Fruit fly (Drosophila melanogaster) whole organism, embryonic: ENCODE data around the gene CG7006.

Source experiments
- Blimp-1 ChIP-seq: fragments of 200-800 bp; sonication (Bioruptor generic); optimal IDR thresholded peaks from 3 replicates; lab custom pipeline; 2018; ENCODE audit warnings: missing biosample characterization, missing genetic modification characterization, mild to moderate bottlenecking, moderate library complexity, missing genetic modification reagents
- BtbVII ChIP-seq: fragments of 200-800 bp; sonication (Bioruptor generic); optimal IDR thresholded peaks from 3 replicates; lab custom pipeline; 2017; ENCODE audit warnings: missing biosample characterization, mild to moderate bottlenecking, missing genetic modification characterization
- CG10959 ChIP-seq: fragments of 200-800 bp; sonication (Bioruptor generic); IDR thresholded peaks from 2 replicates; pipeline ENCODE4 v1.3.6; 2022; ENCODE audit warnings: missing biosample characterization, missing genetic modification characterization
- CG10979 ChIP-seq: fragments of 200-800 bp; sonication (Bioruptor generic); optimal IDR thresholded peaks from 2 replicates; lab custom pipeline; 2018; ENCODE audit warnings: missing biosample characterization, mild to moderate bottlenecking, missing genetic modification characterization, moderate library complexity
- CG11695 ChIP-seq: fragments of 200-800 bp; sonication (Bioruptor generic); IDR thresholded peaks from 3 replicates; pipeline ENCODE4 v1.3.6; 2022; ENCODE audit warnings: missing biosample characterization, missing genetic modification characterization
- CG12219 ChIP-seq: fragments of 200-800 bp; sonication (Bioruptor generic); optimal IDR thresholded peaks from 3 replicates; lab custom pipeline; 2018; ENCODE audit warnings: missing biosample characterization, mild to moderate bottlenecking, missing genetic modification characterization
- CG12659 ChIP-seq: fragments of 200-800 bp; sonication (Bioruptor generic); optimal IDR thresholded peaks from 3 replicates; lab custom pipeline; 2017; ENCODE audit warnings: mild to moderate bottlenecking, missing biosample characterization, missing genetic modification reagents, missing genetic modification characterization
- CG14965 ChIP-seq: fragments of 200-800 bp; sonication (Bioruptor generic); optimal IDR thresholded peaks from 2 replicates; lab custom pipeline; 2016; ENCODE audit warnings: missing biosample characterization, missing genetic modification characterization, borderline replicate concordance
- CG15269 ChIP-seq: fragments of 200-800 bp; sonication (Bioruptor generic); optimal IDR thresholded peaks from 2 replicates; lab custom pipeline; 2018; ENCODE audit warnings: missing biosample characterization, mild to moderate bottlenecking, missing genetic modification characterization, moderate library complexity
- CG15514 ChIP-seq: fragments of 200-800 bp; sonication (Bioruptor generic); optimal IDR thresholded peaks from 3 replicates; lab custom pipeline; 2017; ENCODE audit warnings: missing biosample characterization, missing genetic modification characterization, mild to moderate bottlenecking, moderate library complexity, missing genetic modification reagents
- CG15601 ChIP-seq: fragments of 200-800 bp; sonication (Bioruptor generic); optimal IDR thresholded peaks from 3 replicates; lab custom pipeline; 2019; ENCODE audit warnings: missing biosample characterization, mild to moderate bottlenecking, missing genetic modification characterization, moderate library complexity
- CG18476 ChIP-seq: fragments of 200-800 bp; sonication (Bioruptor generic); optimal IDR thresholded peaks from 2 replicates; lab custom pipeline; 2016; ENCODE audit warnings: missing biosample characterization, mild to moderate bottlenecking, missing genetic modification characterization
- CG2129 ChIP-seq: fragments of 200-800 bp; sonication (Bioruptor generic); IDR thresholded peaks from 2 replicates; pipeline ENCODE4 v1.3.6; 2022; ENCODE audit warnings: missing biosample characterization, missing genetic modification characterization; ENCODE audit not compliant: partially characterized antibody
- CG2678 ChIP-seq: fragments of 200-800 bp; sonication (Bioruptor generic); optimal IDR thresholded peaks from 3 replicates; lab custom pipeline; 2019; ENCODE audit warnings: missing biosample characterization, mild to moderate bottlenecking, missing genetic modification characterization, moderate library complexity
- CG5953 ChIP-seq: fragments of 200-800 bp; sonication (Bioruptor generic); IDR thresholded peaks from 2 replicates; pipeline ENCODE4 v1.3.6; 2022; ENCODE audit warnings: missing biosample characterization, missing genetic modification characterization
- CG6683 ChIP-seq: fragments of 200-800 bp; sonication (Bioruptor generic); optimal IDR thresholded peaks from 2 replicates; lab custom pipeline; 2017; ENCODE audit warnings: missing biosample characterization, mild to moderate bottlenecking, missing genetic modification characterization, missing genetic modification reagents
- CG6765 ChIP-seq: fragments of 200-800 bp; sonication (Bioruptor generic); optimal IDR thresholded peaks from 3 replicates; lab custom pipeline; 2017; ENCODE audit warnings: missing biosample characterization, mild to moderate bottlenecking, missing genetic modification characterization
- CG7556 ChIP-seq: fragments of 200-800 bp; sonication (Bioruptor generic); optimal IDR thresholded peaks from 2 replicates; lab custom pipeline; 2017; ENCODE audit warnings: missing biosample characterization, mild to moderate bottlenecking, missing genetic modification characterization
- CG7987 ChIP-seq: fragments of 200-800 bp; sonication (Bioruptor generic); optimal IDR thresholded peaks from 2 replicates; lab custom pipeline; 2018; ENCODE audit warnings: missing biosample characterization, mild to moderate bottlenecking, missing genetic modification characterization, moderate library complexity
- CoRest ChIP-seq: fragments of 200-800 bp; sonication (Bioruptor generic); optimal IDR thresholded peaks from 3 replicates; lab custom pipeline; 2018; ENCODE audit warnings: missing biosample characterization, mild to moderate bottlenecking, missing genetic modification characterization, moderate library complexity
- D19A ChIP-seq: fragments of 200-800 bp; optimal IDR thresholded peaks from 3 replicates; lab custom pipeline; 2019; ENCODE audit warnings: missing biosample characterization, mild to moderate bottlenecking, missing genetic modification characterization, moderate library complexity
- Dbx ChIP-seq: fragments of 200-800 bp; sonication (Bioruptor generic); IDR thresholded peaks from 3 replicates; pipeline ENCODE4 v1.3.6; 2022; ENCODE audit warnings: missing biosample characterization, missing genetic modification characterization
- Dll ChIP-seq: fragments of 200-800 bp; sonication (Bioruptor generic); IDR thresholded peaks from 4 replicates; pipeline ENCODE4 v1.3.6; 2022; ENCODE audit warnings: missing biosample characterization, missing genetic modification characterization; ENCODE audit not compliant: partially characterized antibody
- E2f1 ChIP-seq: fragments of 200-800 bp; sonication (Bioruptor generic); IDR thresholded peaks from 2 replicates; pipeline ENCODE4 v1.3.6; 2022; ENCODE audit warnings: missing biosample characterization, missing genetic modification characterization
- Eip74EF ChIP-seq, 2 experiments: fragments of 200-800 bp in 1 of 2; fragments of >200 bp in 1 of 2; sonication (Bioruptor generic) in 1 of 2; optimal IDR thresholded peaks; 2 replicates each; lab custom pipeline; 2017 to 2019; ENCODE audit warnings: missing biosample characterization in 2 of 2, missing genetic modification characterization in 2 of 2, mild to moderate bottlenecking in 1 of 2, moderate library complexity in 1 of 2
- Fer2 ChIP-seq: fragments of 200-800 bp; sonication (Bioruptor generic); optimal IDR thresholded peaks from 2 replicates; lab custom pipeline; 2018; ENCODE audit warnings: missing biosample characterization, mild to moderate bottlenecking, missing genetic modification characterization, moderate library complexity
- HmgD ChIP-seq: fragments of 200-800 bp; sonication (Bioruptor generic); optimal IDR thresholded peaks from 3 replicates; lab custom pipeline; 2016; ENCODE audit warnings: missing biosample characterization, missing genetic modification characterization
- MBD-R2 ChIP-seq: fragments of 200-800 bp; sonication (Bioruptor generic); IDR thresholded peaks from 2 replicates; pipeline ENCODE4 v1.3.6; 2022; ENCODE audit warnings: missing biosample characterization, missing genetic modification characterization
- Mes4 ChIP-seq: fragments of 200-800 bp; sonication (Bioruptor generic); optimal IDR thresholded peaks from 2 replicates; lab custom pipeline; 2016; ENCODE audit warnings: missing biosample characterization, missing genetic modification characterization
- Sin3A ChIP-seq: fragments of >200 bp; optimal IDR thresholded peaks from 2 replicates; lab custom pipeline; 2018
- Usf ChIP-seq: fragments of 200-800 bp; sonication (Bioruptor generic); optimal IDR thresholded peaks from 2 replicates; lab custom pipeline; 2017; ENCODE audit warnings: missing genotype, missing biosample characterization, missing genetic modification characterization
- ara ChIP-seq: fragments of 200-800 bp; sonication (Bioruptor generic); IDR thresholded peaks from 2 replicates; pipeline ENCODE4 v1.3.6; 2022; ENCODE audit warnings: missing biosample characterization, missing genetic modification characterization
- ash1 ChIP-seq: fragments of 200-800 bp; sonication (Bioruptor generic); optimal IDR thresholded peaks from 2 replicates; lab custom pipeline; 2018; ENCODE audit warnings: missing biosample characterization, mild to moderate bottlenecking, missing genetic modification characterization
- chinmo ChIP-seq: fragments of 200-800 bp; sonication (Bioruptor generic); IDR thresholded peaks from 4 replicates; pipeline ENCODE4 v1.3.6; 2022; ENCODE audit warnings: missing biosample characterization, missing genetic modification characterization; ENCODE audit not compliant: partially characterized antibody
- dan ChIP-seq: fragments of 200-800 bp; sonication (Bioruptor generic); IDR thresholded peaks from 2 replicates; pipeline ENCODE4 v1.3.6; 2022; ENCODE audit warnings: missing biosample characterization, missing genetic modification characterization
- dm ChIP-seq: fragments of 200-800 bp; sonication (Bioruptor generic); optimal IDR thresholded peaks from 3 replicates; lab custom pipeline; 2016; ENCODE audit warnings: missing biosample characterization, missing genetic modification characterization
- en ChIP-seq: fragments of 200-800 bp; sonication (Bioruptor generic); optimal IDR thresholded peaks from 2 replicates; lab custom pipeline; 2016; ENCODE audit warnings: missing biosample characterization, missing genetic modification characterization
- eyg ChIP-seq: fragments of 200-800 bp; sonication (Bioruptor generic); optimal IDR thresholded peaks from 3 replicates; lab custom pipeline; 2016; ENCODE audit warnings: missing biosample characterization, missing genetic modification characterization
- fd102C ChIP-seq: fragments of 200-800 bp; sonication (Bioruptor generic); optimal IDR thresholded peaks from 2 replicates; lab custom pipeline; 2018; ENCODE audit warnings: missing biosample characterization, mild to moderate bottlenecking, missing genetic modification characterization, moderate library complexity
- grn ChIP-seq: fragments of 200-800 bp; sonication (Bioruptor generic); optimal IDR thresholded peaks from 3 replicates; lab custom pipeline; 2017; ENCODE audit warnings: missing biosample characterization, missing genetic modification characterization
- ind ChIP-seq: fragments of 200-800 bp; sonication (Bioruptor generic); optimal IDR thresholded peaks from 3 replicates; lab custom pipeline; 2016; ENCODE audit warnings: missing biosample characterization, missing genetic modification characterization
- inv ChIP-seq: fragments of 200-800 bp; sonication (Bioruptor generic); IDR thresholded peaks from 2 replicates; pipeline ENCODE4 v1.3.6; 2022; ENCODE audit warnings: missing biosample characterization, missing genetic modification characterization; ENCODE audit not compliant: partially characterized antibody
- kni ChIP-seq: fragments of 200-800 bp; sonication (Bioruptor generic); optimal IDR thresholded peaks from 3 replicates; lab custom pipeline; 2017; ENCODE audit warnings: mild to moderate bottlenecking, missing biosample characterization, missing genetic modification reagents, missing genetic modification characterization
- p53 ChIP-seq: fragments of 200-800 bp; sonication (Bioruptor generic); optimal IDR thresholded peaks from 2 replicates; lab custom pipeline; 2016; ENCODE audit warnings: missing biosample characterization, missing genetic modification characterization
- pzg ChIP-seq: fragments of 200-800 bp; sonication (Bioruptor generic); optimal IDR thresholded peaks from 3 replicates; lab custom pipeline; 2018; ENCODE audit warnings: missing biosample characterization, mild to moderate bottlenecking, missing genetic modification characterization, moderate library complexity
- schlank ChIP-seq: fragments of 200-800 bp; sonication (Bioruptor generic); optimal IDR thresholded peaks from 2 replicates; lab custom pipeline; 2018; ENCODE audit warnings: missing biosample characterization, mild to moderate bottlenecking, missing genetic modification characterization
- sens-2 ChIP-seq: fragments of 200-800 bp; sonication (Bioruptor generic); IDR thresholded peaks from 2 replicates; pipeline ENCODE4 v1.3.6; 2022; ENCODE audit warnings: missing biosample characterization, missing genetic modification characterization
- stc ChIP-seq: fragments of 200-800 bp; sonication (Bioruptor generic); IDR thresholded peaks from 2 replicates; pipeline ENCODE4 v1.3.6; 2022; ENCODE audit warnings: missing biosample characterization, missing genetic modification characterization
- tll ChIP-seq, 2 experiments: fragments of 200-800 bp in 1 of 2; fragments of >200 bp in 1 of 2; sonication (Bioruptor generic) in 1 of 2; optimal IDR thresholded peaks; 2 replicates each; lab custom pipeline; 2017 to 2019; ENCODE audit warnings: missing biosample characterization in 2 of 2, missing genetic modification characterization in 2 of 2, mild to moderate bottlenecking in 1 of 2, moderate library complexity in 1 of 2
- ttk ChIP-seq: fragments of 200-800 bp; sonication (Bioruptor generic); IDR thresholded peaks from 2 replicates; pipeline ENCODE4 v2.1.2; 2022; ENCODE audit warnings: missing biosample characterization, missing genetic modification characterization

The CG7006 gene

DNA sequence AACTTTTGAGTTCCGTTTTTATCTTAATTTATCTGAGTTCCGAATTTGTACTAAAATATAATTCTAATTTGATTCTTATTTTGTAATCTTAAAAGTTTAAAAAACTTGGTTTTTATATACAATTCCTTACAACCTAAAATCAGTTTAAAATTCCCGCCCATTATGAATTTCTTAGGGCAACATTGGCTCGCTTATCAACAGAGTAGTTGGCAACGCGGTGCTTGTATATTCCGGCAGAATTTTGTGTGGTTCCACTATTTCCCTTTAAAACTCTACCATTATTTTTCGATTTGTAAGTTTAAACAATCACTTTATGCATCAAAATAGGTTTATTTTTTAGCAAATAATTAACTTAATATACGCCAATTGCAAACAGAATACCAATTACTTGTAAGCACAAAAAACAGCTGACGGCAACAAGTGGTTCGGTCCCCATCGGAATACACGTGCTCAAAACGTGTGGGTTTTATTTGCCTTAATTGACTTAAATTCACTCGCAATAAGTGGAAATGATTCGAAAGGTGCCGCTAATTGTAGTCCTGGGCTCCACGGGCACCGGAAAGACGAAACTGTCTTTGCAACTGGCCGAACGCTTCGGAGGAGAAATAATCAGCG lies 26.5 kb downstream of the CG7006 start, which contains the start of the genes CG11089 and CG31381 (continued):
- TF ChIP-seq stc (GFP tag; lab: Robert Waterston, UW), result no peak
- peak; percentile 11 for TF ChIP-seq grn (GFP tag; lab: Kevin White, UChicago)
- TF ChIP-seq Dbx (GFP tag; lab: Robert Waterston, UW), result no peak
- no peak for TF ChIP-seq Mes4
- no peak for TF ChIP-seq CoRest (tag; lab: Kevin White, UChicago)
- no peak for TF ChIP-seq Blimp-1 (GFP tag; lab: Kevin White, UChicago)
- TF ChIP-seq pzg (GFP tag; lab: Kevin White, UChicago), result peak; percentile 50
- no peak for TF ChIP-seq CG2129 (GFP tag; lab: Robert Waterston, UW)
- no peak for TF ChIP-seq CG15601
- no peak for TF ChIP-seq Fer2 (tag; lab: Kevin White, UChicago)
- no peak for TF ChIP-seq sens-2
- TF ChIP-seq ttk (GFP tag; lab: Robert Waterston, UW), result no peak
- peak; percentile 44 for TF ChIP-seq CG12659 (GFP tag; lab: Kevin White, UChicago)
- no peak for TF ChIP-seq CG6765 (GFP tag; lab: Kevin White, UChicago)
- no peak for TF ChIP-seq CG2678 (tag; lab: Kevin White, UChicago)
- no peak for TF ChIP-seq dan
- no peak for TF ChIP-seq p53 (GFP tag; lab: Kevin White, UChicago)
- TF ChIP-seq HmgD, result no peak
- no peak for TF ChIP-seq CG10979 (tag; lab: Kevin White, UChicago)
- TF ChIP-seq ara (GFP tag; lab: Robert Waterston, UW), result no peak
- no peak for TF ChIP-seq CG7987 (GFP tag; lab: Kevin White, UChicago)
- no peak for TF ChIP-seq chinmo (GFP tag; lab: Robert Waterston, UW)
- no peak for TF ChIP-seq CG10959 (GFP tag; lab: Robert Waterston, UW)
- TF ChIP-seq CG6683 (GFP tag; lab: Kevin White, UChicago), result peak; percentile 14
- no peak for TF ChIP-seq CG5953 (GFP tag; lab: Robert Waterston, UW)
- TF ChIP-seq kni (GFP tag; lab: Kevin White, UChicago), result no peak
- peak; percentile 24 for TF ChIP-seq CG7556 (GFP tag; lab: Kevin White, UChicago)
- TF ChIP-seq en (GFP tag; lab: Kevin White, UChicago), result no peak
- no peak for TF ChIP-seq Eip74EF (GFP tag; optimal IDR thresholded peaks at IDR 0.05; lab: Kevin White, UChicago)
- no peak for TF ChIP-seq Usf (GFP tag; lab: Kevin White, UChicago)
- TF ChIP-seq dm (GFP tag; lab: Kevin White, UChicago), result peak; percentile 89
- TF ChIP-seq CG15514, result peak; percentile 83
- no peak for TF ChIP-seq ind (GFP tag; lab: Kevin White, UChicago)
- no peak for TF ChIP-seq CG11695 (GFP tag; lab: Robert Waterston, UW)
- TF ChIP-seq schlank (tag; lab: Kevin White, UChicago), result no peak
- TF ChIP-seq tll (GFP tag; optimal IDR thresholded peaks at IDR 0.05; lab: Kevin White, UChicago), result no peak
- no peak for TF ChIP-seq CG15269 (tag; lab: Kevin White, UChicago)
- TF ChIP-seq D19A, result no peak
- no peak for TF ChIP-seq CG18476
- TF ChIP-seq MBD-R2 (GFP tag; lab: Robert Waterston, UW), result 0 out of 2 replicates have a peak, but pooled peaks have one; percentile 6
- no peak for TF ChIP-seq E2f1 (GFP tag; lab: Robert Waterston, UW)
- TF ChIP-seq eyg (GFP tag; lab: Kevin White, UChicago), result no peak
- no peak for TF ChIP-seq fd102C
- peak; percentile 6 for TF ChIP-seq Sin3A
- no peak for TF ChIP-seq CG12219
- no peak for TF ChIP-seq CG14965 (GFP tag; lab: Kevin White, UChicago)
- no peak for TF ChIP-seq ash1 (GFP tag; lab: Kevin White, UChicago)
- TF ChIP-seq BtbVII (GFP tag; lab: Kevin White, UChicago), result no peak
- no peak for TF ChIP-seq inv (GFP tag; lab: Robert Waterston, UW)
- no peak; the same call in 3 of the 4 replicates for TF ChIP-seq Dll
